Worm (Caenorhabditis elegans) whole organism, midembryonic: Measurements from ENCODE around the gene clec-214.

Source experiments
- T22C8.4 ChIP-seq: fragments of 200-800 bp; sonication (Bioruptor generic); IDR thresholded peaks from 2 replicates; pipeline ENCODE4 v1.3.6; 2022; ENCODE audit warnings: missing genetic modification characterization, missing compliant biosample characterization
- cog-1 ChIP-seq: sonication (generic microtip); optimal IDR thresholded peaks from 2 replicates; lab custom pipeline; 2016; ENCODE audit warnings: missing genetic modification characterization, missing compliant biosample characterization
- flt-1 ChIP-seq: fragments of 200-800 bp; sonication (Bioruptor generic); IDR thresholded peaks from 2 replicates; pipeline ENCODE4 v1.3.6; 2022; ENCODE audit warnings: missing genetic modification characterization, missing compliant biosample characterization
- klf-2 ChIP-seq: fragments of 200-800 bp; sonication (Bioruptor generic); conservative IDR thresholded peaks from 2 replicates; pipeline ENCODE4 v1.3.6; 2022; ENCODE audit warnings: missing genetic modification reagents, missing genetic modification characterization, missing compliant biosample characterization
- med-1 ChIP-seq: sonication (generic microtip); optimal IDR thresholded peaks from 2 replicates; lab custom pipeline; 2017; ENCODE audit warnings: missing genetic modification characterization, mild to moderate bottlenecking, missing compliant biosample characterization, antibody characterized with exemption, missing genetic modification reagents; ENCODE audit not compliant: insufficient read depth
- ref-1 ChIP-seq: fragments of 200-800 bp; sonication (Bioruptor generic); conservative IDR thresholded peaks from 2 replicates; pipeline ENCODE4 v1.3.6; 2022; ENCODE audit warnings: missing genetic modification reagents, missing genetic modification characterization, missing compliant biosample characterization
- tab-1 ChIP-seq: fragments of 200-800 bp; sonication (Bioruptor generic); IDR thresholded peaks from 2 replicates; pipeline ENCODE4 v1.3.6; 2022; ENCODE audit warnings: missing genetic modification characterization, missing compliant biosample characterization
- ztf-23 ChIP-seq: fragments of 200-800 bp; sonication (Bioruptor generic); IDR thresholded peaks from 2 replicates; pipeline ENCODE4 v1.3.6; 2022; ENCODE audit warnings: missing genetic modification reagents, missing genetic modification characterization, missing compliant biosample characterization
- ztf-29 ChIP-seq: fragments of 200-800 bp; sonication (Bioruptor generic); IDR thresholded peaks from 2 replicates; pipeline ENCODE4 v1.3.6; 2022; ENCODE audit warnings: missing genetic modification reagents, missing genetic modification characterization, missing compliant biosample characterization

Gene clec-214

ce11 chrV:7600149-7600548 is 10.0 kb upstream of the clec-214 start, which contains the start of gene C50E3.9:
TSS of gene C50E3.9 (minus strand) at chrV:7600249.
- no peak for TF ChIP-seq cog-1 (tag; lab: Kevin White, UChicago)
- no peak for TF ChIP-seq ref-1
- no peak for TF ChIP-seq flt-1 (GFP tag; lab: Robert Waterston, UW)
- no peak for TF ChIP-seq ztf-29 (GFP tag; lab: Robert Waterston, UW)
- TF ChIP-seq klf-2: no peak
- TF ChIP-seq ztf-23: no peak
- no peak for TF ChIP-seq med-1 (GFP tag; lab: Kevin White, UChicago)
- no peak for TF ChIP-seq T22C8.4
- no peak for TF ChIP-seq tab-1 (GFP tag; lab: Robert Waterston, UW)

ce11 chrV:7601443-7601842 is 8.7 kb upstream of the clec-214 start, which contains the start of gene scl-26:
TSS of gene scl-26 (minus strand) at chrV:7601543.
- no peak for TF ChIP-seq ref-1

ce11 chrV:7603404-7603803 is 6.8 kb upstream of the clec-214 start, which contains the start of gene C50E3.11:
TSS of gene C50E3.11 (minus strand) at chrV:7603486.
- TF ChIP-seq ztf-29 (GFP tag; lab: Robert Waterston, UW) (no peak), med-1 (GFP tag; lab: Kevin White, UChicago) (no peak), klf-2 (no peak), cog-1 (tag; lab: Kevin White, UChicago) (no peak), ref-1 (no peak)

- TF ChIP-seq ref-1 (no peak), cog-1 (tag; lab: Kevin White, UChicago) (no peak), med-1 (GFP tag; lab: Kevin White, UChicago) (no peak), tab-1 (GFP tag; lab: Robert Waterston, UW) (no peak), ztf-23 (no peak), T22C8.4 (no peak), klf-2 (no peak), ztf-29 (GFP tag; lab: Robert Waterston, UW) (no peak), flt-1 (GFP tag; lab: Robert Waterston, UW) (no peak)
Measured at ce11 chrV:7604858-7605257, 5.3 kb upstream of the clec-214 start, which contains the start of gene clec-213. TSS of gene clec-213 (plus strand) at chrV:7605158.

ce11 chrV:7612044-7612443 is 1.9 kb downstream of the clec-214 start, which contains the start of gene clec-215:
TSS of gene clec-215 (plus strand) at chrV:7612344.
- TF ChIP-seq tab-1 (GFP tag; lab: Robert Waterston, UW): no peak
- no peak for TF ChIP-seq ref-1
- no peak for TF ChIP-seq med-1 (GFP tag; lab: Kevin White, UChicago)
- no peak for TF ChIP-seq cog-1 (tag; lab: Kevin White, UChicago)
- no peak for TF ChIP-seq klf-2
- no peak for TF ChIP-seq ztf-23
- TF ChIP-seq ztf-29 (GFP tag; lab: Robert Waterston, UW): no peak
- TF ChIP-seq T22C8.4: no peak
- no peak for TF ChIP-seq flt-1 (GFP tag; lab: Robert Waterston, UW)

ce11 chrV:7618114-7618513 is 7.9 kb downstream of the clec-214 start, which contains the start of gene C50E3.15:
TSS of gene C50E3.15 (plus strand) at chrV:7618414.
- TF ChIP-seq med-1 (GFP tag; lab: Kevin White, UChicago) (no peak), ztf-23 (no peak), cog-1 (tag; lab: Kevin White, UChicago) (no peak), flt-1 (GFP tag; lab: Robert Waterston, UW) (no peak), ztf-29 (GFP tag; lab: Robert Waterston, UW) (no peak), ref-1 (no peak), klf-2 (no peak), tab-1 (GFP tag; lab: Robert Waterston, UW) (no peak), T22C8.4 (no peak)

ce11 chrV:7622011-7622465 is 11.9 kb downstream of the clec-214 start, which contains the start of gene C50E3.12:
TSS of gene C50E3.12 (minus strand) at chrV:7622061.
- TF ChIP-seq ref-1: no peak
- no peak for TF ChIP-seq med-1 (GFP tag; lab: Kevin White, UChicago)
- TF ChIP-seq ztf-29 (GFP tag; lab: Robert Waterston, UW): no peak
- TF ChIP-seq klf-2: no peak
- no peak for TF ChIP-seq T22C8.4
- TF ChIP-seq ztf-23: no peak
- no peak for TF ChIP-seq flt-1 (GFP tag; lab: Robert Waterston, UW)
- no peak for TF ChIP-seq tab-1 (GFP tag; lab: Robert Waterston, UW)
- no peak for TF ChIP-seq cog-1 (tag; lab: Kevin White, UChicago)

- TF ChIP-seq cog-1 (tag; lab: Kevin White, UChicago) (no peak), klf-2 (no peak), flt-1 (GFP tag; lab: Robert Waterston, UW) (no peak), ztf-29 (GFP tag; lab: Robert Waterston, UW) (no peak), tab-1 (GFP tag; lab: Robert Waterston, UW) (no peak), ztf-23 (no peak), ref-1 (no peak), T22C8.4 (no peak)
Measured at ce11 chrV:7624152-7624551, 14.0 kb downstream of the clec-214 start, which contains the start of gene C50E3.13. TSS of gene C50E3.13 (minus strand) at chrV:7624252.

- TF ChIP-seq klf-2 (no peak), ztf-23 (no peak), T22C8.4 (no peak), ref-1 (no peak)
Measured at ce11 chrV:7624652-7625051, 14.5 kb downstream of the clec-214 start, which contains the start of gene grsp-4. TSS of gene grsp-4 (plus strand) at chrV:7624952.

- no peak for TF ChIP-seq klf-2
Measured at ce11 chrV:7626550-7626949, 16.4 kb downstream of the clec-214 start, which contains the start of gene F07C4.6. TSS of gene F07C4.6 (plus strand) at chrV:7626850.

ce11 chrV:7629504-7629903 is 19.3 kb downstream of the clec-214 start, which contains the start of gene srd-30:
TSS of gene srd-30 (plus strand) at chrV:7629804.
- TF ChIP-seq ref-1 (no peak), flt-1 (GFP tag; lab: Robert Waterston, UW) (no peak), klf-2 (no peak), T22C8.4 (no peak), ztf-29 (GFP tag; lab: Robert Waterston, UW) (no peak), cog-1 (tag; lab: Kevin White, UChicago) (no peak), med-1 (GFP tag; lab: Kevin White, UChicago) (no peak), ztf-23 (no peak), tab-1 (GFP tag; lab: Robert Waterston, UW) (no peak)
